Worm (Caenorhabditis elegans) whole organism, midembryonic: ENCODE data around the gene tsp-1.

Experiments
- cog-1 ChIP-seq: sonication (generic microtip); optimal IDR thresholded peaks from 2 replicates; lab custom pipeline; 2016; ENCODE audit warnings: missing genetic modification characterization, missing compliant biosample characterization
- flt-1 ChIP-seq: fragments of 200-800 bp; sonication (Bioruptor generic); IDR thresholded peaks from 2 replicates; pipeline ENCODE4 v1.3.6; 2022; ENCODE audit warnings: missing genetic modification characterization, missing compliant biosample characterization
- klf-2 ChIP-seq: fragments of 200-800 bp; sonication (Bioruptor generic); conservative IDR thresholded peaks from 2 replicates; pipeline ENCODE4 v1.3.6; 2022; ENCODE audit warnings: missing genetic modification reagents, missing genetic modification characterization, missing compliant biosample characterization
- med-1 ChIP-seq: sonication (generic microtip); optimal IDR thresholded peaks from 2 replicates; lab custom pipeline; 2017; ENCODE audit warnings: missing genetic modification characterization, mild to moderate bottlenecking, missing compliant biosample characterization, antibody characterized with exemption, missing genetic modification reagents; ENCODE audit not compliant: insufficient read depth
- ztf-23 ChIP-seq: fragments of 200-800 bp; sonication (Bioruptor generic); IDR thresholded peaks from 2 replicates; pipeline ENCODE4 v1.3.6; 2022; ENCODE audit warnings: missing genetic modification reagents, missing genetic modification characterization, missing compliant biosample characterization

- TF ChIP-seq ztf-23 (GFP tag; lab: Robert Waterston, UW) (no peak), klf-2 (GFP tag; lab: Robert Waterston, UW) (no peak), cog-1 (tag; lab: Kevin White, UChicago) (no peak), flt-1 (GFP tag; lab: Robert Waterston, UW) (no peak), med-1 (GFP tag; lab: Kevin White, UChicago) (no peak)
Measured at ce11 chrIII:8199060-8199459, 40.2 kb downstream of the tsp-1 start.
